Worm (Caenorhabditis elegans) whole organism, young adult: ENCODE data around the gene D1025.10.

Experiments used
- B0336.3 ChIP-seq: fragments of 200-800 bp; sonication (Bioruptor generic); IDR thresholded peaks from 2 replicates; pipeline ENCODE4 v1.3.6; 2022; ENCODE audit warnings: missing genetic modification characterization, missing compliant biosample characterization
- C17E4.6 ChIP-seq: fragments of 200-800 bp; sonication (Bioruptor generic); IDR thresholded peaks from 2 replicates; pipeline ENCODE4 v1.3.6; 2022; ENCODE audit warnings: missing genetic modification reagents, missing genetic modification characterization, missing compliant biosample characterization
- F37B4.10 ChIP-seq: fragments of 200-800 bp; sonication (Bioruptor generic); IDR thresholded peaks from 2 replicates; pipeline ENCODE4 v1.3.6; 2022; ENCODE audit warnings: missing genetic modification characterization, missing compliant biosample characterization
- F55B11.4 ChIP-seq: sonication (generic microtip); optimal IDR thresholded peaks from 2 replicates; lab custom pipeline; 2016; ENCODE audit warnings: missing compliant biosample characterization, missing genetic modification characterization, borderline replicate concordance; ENCODE audit not compliant: insufficient read depth
- F57A8.1 ChIP-seq: fragments of 200-800 bp; sonication (Bioruptor generic); optimal IDR thresholded peaks from 2 replicates; lab custom pipeline; 2018; ENCODE audit warnings: mild to moderate bottlenecking, missing genetic modification characterization, moderate library complexity, missing compliant biosample characterization
- F57C9.4 ChIP-seq: sonication (generic microtip); optimal IDR thresholded peaks from 2 replicates; lab custom pipeline; 2017; ENCODE audit warnings: mild to moderate bottlenecking, missing genetic modification characterization, missing compliant biosample characterization
- T07F8.4 ChIP-seq: sonication (generic microtip); optimal IDR thresholded peaks from 2 replicates; lab custom pipeline; 2016; ENCODE audit warnings: mild to moderate bottlenecking, missing genetic modification characterization, moderate library complexity, missing compliant biosample characterization
- T26A5.8 ChIP-seq: sonication (generic microtip); optimal IDR thresholded peaks from 2 replicates; lab custom pipeline; 2016; ENCODE audit warnings: missing genetic modification characterization, missing compliant biosample characterization
- Y53G8AR.9 ChIP-seq: fragments of 200-800 bp; sonication (Bioruptor generic); conservative IDR thresholded peaks from 2 replicates; pipeline ENCODE4 v1.3.6; 2022; ENCODE audit warnings: missing genetic modification reagents, missing genetic modification characterization, missing compliant biosample characterization
- Y79H2A.3 ChIP-seq: fragments of 200-800 bp; sonication (Bioruptor generic); conservative IDR thresholded peaks from 2 replicates; pipeline ENCODE4 v1.3.6; 2022; ENCODE audit warnings: missing genetic modification reagents, missing genetic modification characterization, missing compliant biosample characterization
- ZK185.1 ChIP-seq: sonication (generic microtip); optimal IDR thresholded peaks from 2 replicates; lab custom pipeline; 2016; ENCODE audit warnings: mild to moderate bottlenecking, missing genetic modification characterization, missing compliant biosample characterization; ENCODE audit not compliant: poor library complexity, severe bottlenecking
- ama-1 ChIP-seq, 3 experiments: fragments of 150-350 bp in 1 of 3; sonication (generic microtip) in 2 of 3; optimal IDR thresholded peaks; 2 replicates each; lab custom pipeline; 2014 to 2018; ENCODE audit warnings: missing biosample characterization in 2 of 3, missing genetic modification characterization in 2 of 3, missing genetic modification reagents in 2 of 3
- atf-7 ChIP-seq: sonication (generic microtip); optimal IDR thresholded peaks from 2 replicates; lab custom pipeline; 2017; ENCODE audit warnings: mild to moderate bottlenecking, missing genetic modification characterization, missing compliant biosample characterization
- athp-1 ChIP-seq: sonication (generic microtip); optimal IDR thresholded peaks from 2 replicates; lab custom pipeline; 2017; ENCODE audit warnings: mild to moderate bottlenecking, missing genetic modification characterization, missing compliant biosample characterization
- cebp-1 ChIP-seq, 2 experiments: fragments of 200-800 bp in 1 of 2; sonication (Bioruptor generic) in 1 of 2; sonication (generic microtip) in 1 of 2; IDR thresholded peaks in 1 of 2; optimal IDR thresholded peaks in 1 of 2; 2 replicates each; pipeline versions ENCODE4 v1.3.6 to Lab custom; 2017 to 2022; ENCODE audit warnings: missing compliant biosample characterization in 2 of 2, missing genetic modification characterization in 2 of 2, mild to moderate bottlenecking in 1 of 2, missing genetic modification reagents in 1 of 2, moderate library complexity in 1 of 2
- ceh-100 ChIP-seq: fragments of 200-800 bp; sonication (Bioruptor generic); IDR thresholded peaks from 2 replicates; pipeline ENCODE4 v1.3.6; 2022; ENCODE audit warnings: missing genetic modification reagents, missing genetic modification characterization, missing compliant biosample characterization
- ceh-27 ChIP-seq: fragments of 200-800 bp; sonication (Bioruptor generic); optimal IDR thresholded peaks from 2 replicates; lab custom pipeline; 2018; ENCODE audit warnings: mild to moderate bottlenecking, missing genetic modification characterization, moderate library complexity, missing compliant biosample characterization
- die-1 ChIP-seq: sonication (generic microtip); optimal IDR thresholded peaks from 2 replicates; lab custom pipeline; 2016; ENCODE audit warnings: missing genotype, mild to moderate bottlenecking, missing genetic modification characterization, missing compliant biosample characterization
- dox-1 ChIP-seq: fragments of 200-800 bp; sonication (Bioruptor generic); IDR thresholded peaks from 2 replicates; pipeline ENCODE4 v1.3.6; 2022; ENCODE audit warnings: missing genetic modification reagents, missing genetic modification characterization, missing compliant biosample characterization
- egl-18 ChIP-seq: fragments of 200-800 bp; sonication (Bioruptor generic); IDR thresholded peaks from 2 replicates; pipeline ENCODE4 v1.3.6; 2022; ENCODE audit warnings: missing genetic modification reagents, missing genetic modification characterization, missing compliant biosample characterization
- egrh-3 ChIP-seq: fragments of 200-800 bp; sonication (Bioruptor generic); IDR thresholded peaks from 2 replicates; pipeline ENCODE4 v1.3.6; 2022; ENCODE audit warnings: missing genetic modification reagents, missing genetic modification characterization, missing compliant biosample characterization
- him-1 ChIP-seq: sonication (generic microtip); optimal IDR thresholded peaks from 2 replicates; lab custom pipeline; 2016; ENCODE audit warnings: missing genotype, missing genetic modification reagents, missing genetic modification characterization, missing compliant biosample characterization
- lag-1 ChIP-seq: fragments of 200-800 bp; sonication (Bioruptor generic); IDR thresholded peaks from 2 replicates; pipeline ENCODE4 v1.3.6; 2022; ENCODE audit warnings: missing genetic modification reagents, missing genetic modification characterization, missing compliant biosample characterization
- let-526 ChIP-seq: fragments of 200-800 bp; sonication (Bioruptor generic); IDR thresholded peaks from 2 replicates; pipeline ENCODE4 v1.3.6; 2022; ENCODE audit warnings: missing genetic modification reagents, missing genetic modification characterization, missing compliant biosample characterization
- let-607 ChIP-seq, 2 experiments: fragments of 200-800 bp in 1 of 2; sonication (Bioruptor generic) in 1 of 2; sonication (generic microtip) in 1 of 2; optimal IDR thresholded peaks; 2 replicates each; lab custom pipeline; 2016 to 2018; ENCODE audit warnings: mild to moderate bottlenecking in 2 of 2, missing compliant biosample characterization in 2 of 2, missing genetic modification characterization in 2 of 2, moderate library complexity in 2 of 2, missing genotype in 1 of 2
- lin-26 ChIP-seq: fragments of 200-800 bp; sonication (Bioruptor generic); IDR thresholded peaks from 2 replicates; pipeline ENCODE4 v1.3.6; 2022; ENCODE audit warnings: missing genetic modification reagents, missing genetic modification characterization, missing compliant biosample characterization
- lir-1 ChIP-seq: fragments of 200-800 bp; sonication (Bioruptor generic); conservative IDR thresholded peaks from 2 replicates; pipeline ENCODE4 v1.3.6; 2022; ENCODE audit warnings: missing genetic modification reagents, missing genetic modification characterization, missing compliant biosample characterization
- lsy-27 ChIP-seq: sonication (generic microtip); optimal IDR thresholded peaks from 2 replicates; lab custom pipeline; 2017; ENCODE audit warnings: missing genetic modification characterization, mild to moderate bottlenecking, missing compliant biosample characterization, antibody characterized with exemption, missing genotype, borderline replicate concordance; ENCODE audit not compliant: insufficient read depth
- madf-10 ChIP-seq: sonication (generic microtip); optimal IDR thresholded peaks from 2 replicates; lab custom pipeline; 2016; ENCODE audit warnings: mild to moderate bottlenecking, missing genetic modification characterization, missing compliant biosample characterization
- mcd-1 ChIP-seq: fragments of 200-800 bp; sonication (Bioruptor generic); IDR thresholded peaks from 2 replicates; pipeline ENCODE4 v1.3.6; 2022; ENCODE audit warnings: missing genetic modification reagents, missing genetic modification characterization, missing compliant biosample characterization
- mes-4 ChIP-seq: sonication (generic microtip); optimal IDR thresholded peaks from 2 replicates; lab custom pipeline; 2016; ENCODE audit warnings: missing genotype, missing genetic modification characterization, missing compliant biosample characterization
- mxl-1 ChIP-seq: sonication (generic microtip); optimal IDR thresholded peaks from 2 replicates; lab custom pipeline; 2016; ENCODE audit warnings: missing genetic modification characterization, missing compliant biosample characterization
- pha-4 ChIP-seq: fragments of 150-350 bp; sonication (generic microtip); optimal IDR thresholded peaks from 2 replicates; lab custom pipeline; 2014; ENCODE audit warnings: missing biosample characterization, missing genetic modification reagents, missing genetic modification characterization
- rcor-1 ChIP-seq: fragments of 200-800 bp; sonication (Bioruptor generic); IDR thresholded peaks from 2 replicates; pipeline ENCODE4 v1.3.6; 2022; ENCODE audit warnings: missing genetic modification reagents, missing genetic modification characterization, missing compliant biosample characterization
- rec-8 ChIP-seq, 2 experiments: sonication (generic microtip); optimal IDR thresholded peaks; 2 replicates each; lab custom pipeline; 2016; ENCODE audit warnings: mild to moderate bottlenecking in 2 of 2, missing genetic modification characterization in 2 of 2, missing genetic modification reagents in 2 of 2, missing genotype in 2 of 2, missing biosample characterization in 1 of 2, missing compliant biosample characterization in 1 of 2, moderate library complexity in 1 of 2
- repo-1 ChIP-seq: sonication (generic microtip); optimal IDR thresholded peaks from 2 replicates; lab custom pipeline; 2017; ENCODE audit warnings: mild to moderate bottlenecking, missing genetic modification characterization, missing compliant biosample characterization
- rpc-1 ChIP-seq, 2 experiments: fragments of 150-350 bp in 1 of 2; sonication (generic microtip) in 1 of 2; optimal IDR thresholded peaks; 2 replicates each; lab custom pipeline; 2014 to 2018; ENCODE audit warnings: missing biosample characterization in 1 of 2, missing genetic modification characterization in 1 of 2, missing genetic modification reagents in 1 of 2, missing genotype in 1 of 2
- snpc-3.4 ChIP-seq: sonication (generic microtip); optimal IDR thresholded peaks from 2 replicates; lab custom pipeline; 2017; ENCODE audit warnings: missing genetic modification characterization, mild to moderate bottlenecking, missing compliant biosample characterization, antibody characterized with exemption, moderate library complexity, missing genotype, missing genetic modification reagents
- snpc-4 ChIP-seq, 5 experiments: fragments of 150-350 bp in 1 of 5; sonication (generic microtip) in 4 of 5; optimal IDR thresholded peaks; 2 replicates each; lab custom pipeline; 2014 to 2018; ENCODE audit warnings: missing genetic modification characterization in 5 of 5, missing biosample characterization in 3 of 5, antibody characterized with exemption in 2 of 5, mild to moderate bottlenecking in 2 of 5, missing compliant biosample characterization in 2 of 5, missing genotype in 2 of 5, moderate library complexity in 2 of 5, missing genetic modification reagents in 1 of 5
- tbp1 ChIP-seq: fragments of 200-800 bp; sonication (Bioruptor generic); optimal IDR thresholded peaks from 2 replicates; lab custom pipeline; 2018; ENCODE audit warnings: mild to moderate bottlenecking, missing genetic modification characterization, missing compliant biosample characterization
- tlf-1 ChIP-seq: fragments of 200-800 bp; sonication (Bioruptor generic); optimal IDR thresholded peaks from 2 replicates; lab custom pipeline; 2018; ENCODE audit warnings: mild to moderate bottlenecking, missing genetic modification characterization, missing compliant biosample characterization
- ztf-28 ChIP-seq: fragments of 200-800 bp; sonication (Bioruptor generic); IDR thresholded peaks from 2 replicates; pipeline ENCODE4 v1.3.6; 2022; ENCODE audit warnings: missing genetic modification reagents, missing genetic modification characterization, missing compliant biosample characterization

D1025.10 gene

DNA sequence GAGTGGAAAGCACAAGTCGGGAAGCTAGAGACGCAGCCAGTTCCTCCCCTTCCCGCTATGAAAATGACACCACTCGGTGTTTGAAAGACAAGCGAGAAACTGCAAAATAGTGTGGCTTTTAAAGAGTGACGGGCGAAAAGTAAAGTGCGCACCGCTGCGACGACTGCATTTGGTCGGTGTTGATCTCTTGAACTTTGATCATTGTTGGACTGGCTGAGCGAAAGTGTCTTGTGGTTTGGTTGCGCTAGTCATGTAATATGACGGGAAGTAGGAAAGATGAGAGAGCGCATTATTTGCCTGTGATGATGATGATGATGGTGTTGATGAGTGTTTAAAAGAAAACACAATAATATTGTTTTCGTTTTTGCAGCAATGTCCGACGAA, 43.6 kb downstream of the D1025.10 start (continued):
- TF ChIP-seq Y79H2A.3 (GFP tag; lab: Robert Waterston, UW) (no peak), him-1 (tag; lab: Kevin White, UChicago) (no peak), pha-4 (tag; lab: Kevin White, UChicago) (peak; percentile 83), lin-26 (GFP tag; lab: Robert Waterston, UW) (peak; percentile 46; the same call in 1 of the 2 replicates), dox-1 (GFP tag; lab: Robert Waterston, UW) (peak; percentile 58), snpc-4 (GFP tag; optimal IDR thresholded peaks at IDR 0.05; lab: Kevin White, UChicago) (no peak), snpc-4 (tag; optimal IDR thresholded peaks at IDR 0.05; lab: Kevin White, UChicago) (peak; percentile 49 to 61 (median 55)), B0336.3 (GFP tag; lab: Robert Waterston, UW) (0 out of 2 replicates have a peak, but pooled peaks have one; percentile 66), let-607 (tag; optimal IDR thresholded peaks at IDR 0.05; lab: Kevin White, UChicago) (peak; percentile 9 to 37), repo-1 (tag; lab: Kevin White, UChicago) (peak; percentile 53), atf-7 (tag; lab: Kevin White, UChicago) (peak; percentile 92)

DNA sequence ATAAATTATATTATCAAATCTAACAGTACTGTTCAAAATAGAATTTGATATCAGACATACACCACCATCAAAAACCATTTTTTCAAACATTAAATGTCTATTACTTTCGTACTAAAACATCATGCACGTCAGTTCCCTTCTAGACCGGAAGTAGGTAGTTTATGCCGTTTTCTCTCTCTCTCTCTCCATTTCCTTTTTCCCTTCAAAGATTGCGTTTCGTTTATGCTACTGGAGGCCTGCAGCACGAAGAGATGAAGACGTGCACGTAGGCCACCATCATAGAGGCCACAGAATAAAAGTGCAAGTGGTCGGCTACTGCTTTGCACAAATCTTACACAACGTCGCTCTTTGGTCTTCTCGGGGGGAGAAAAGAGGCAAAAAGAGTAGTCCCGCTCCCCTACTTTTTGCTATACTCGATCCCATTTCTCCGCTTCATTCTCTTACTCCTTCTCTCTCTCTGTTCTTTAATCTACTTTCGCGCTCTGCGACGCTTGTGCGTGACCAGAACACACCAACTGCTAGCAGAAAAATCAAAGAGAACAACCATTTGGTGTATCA, 44.8 kb downstream of the D1025.10 start:
- TF ChIP-seq mes-4 (no peak), F37B4.10 (no peak), lsy-27 (tag; lab: Kevin White, UChicago) (no peak), T07F8.4 (tag; lab: Kevin White, UChicago) (no peak), rcor-1 (GFP tag; lab: Robert Waterston, UW) (peak; percentile 32; the same call in 1 of the 2 replicates), egrh-3 (0 out of 2 replicates have a peak, but pooled peaks have one; percentile 9), F57C9.4 (tag; lab: Kevin White, UChicago) (no peak), Y53G8AR.9 (GFP tag; lab: Robert Waterston, UW) (peak; percentile 63), ama-1 (optimal IDR thresholded peaks at IDR 0.05; lab: Kevin White, UChicago) (no peak), ama-1 (GFP tag; optimal IDR thresholded peaks at IDR 0.05; lab: Kevin White, UChicago) (no peak), let-526 (no peak), F55B11.4 (tag; lab: Kevin White, UChicago) (no peak), egl-18 (GFP tag; lab: Robert Waterston, UW) (no peak), cebp-1 (GFP tag; IDR thresholded peaks at IDR 0.05; lab: Robert Waterston, UW) (no peak), cebp-1 (tag; optimal IDR thresholded peaks at IDR 0.05; lab: Kevin White, UChicago) (peak; percentile 65), ZK185.1 (tag; lab: Kevin White, UChicago) (no peak), madf-10 (tag; lab: Kevin White, UChicago) (no peak), rec-8 (tag; optimal IDR thresholded peaks at IDR 0.05; lab: Kevin White, UChicago) (no peak), atf-7 (tag; lab: Kevin White, UChicago) (peak; percentile 27), tbp1 (GFP tag; lab: Kevin White, UChicago) (no peak), pha-4 (tag; lab: Kevin White, UChicago) (no peak), mcd-1 (GFP tag; lab: Robert Waterston, UW) (peak; percentile 36; the same call in 1 of the 2 replicates), tlf-1 (GFP tag; lab: Kevin White, UChicago) (no peak), mxl-1 (tag; lab: Kevin White, UChicago) (no peak), lir-1 (GFP tag; lab: Robert Waterston, UW) (no peak), ceh-100 (GFP tag; lab: Robert Waterston, UW) (no peak), ztf-28 (GFP tag; lab: Robert Waterston, UW) (no peak), dox-1 (GFP tag; lab: Robert Waterston, UW) (peak; percentile 64), F57A8.1 (GFP tag; lab: Kevin White, UChicago) (no peak), snpc-3.4 (tag; lab: Kevin White, UChicago) (no peak), C17E4.6 (GFP tag; lab: Robert Waterston, UW) (no peak), ceh-27 (GFP tag; lab: Kevin White, UChicago) (no peak), T26A5.8 (tag; lab: Kevin White, UChicago) (no peak), athp-1 (no peak), Y79H2A.3 (GFP tag; lab: Robert Waterston, UW) (no peak), rpc-1 (optimal IDR thresholded peaks at IDR 0.05; lab: Kevin White, UChicago) (no peak), rpc-1 (tag; optimal IDR thresholded peaks at IDR 0.05; lab: Kevin White, UChicago) (no peak), lag-1 (GFP tag; lab: Robert Waterston, UW) (no peak), die-1 (tag; lab: Kevin White, UChicago) (no peak)
